Worm (Caenorhabditis elegans) whole organism, early embryonic: ENCODE results near the gene nemp-1.

Source experiments
- aly-1 ChIP-seq: sonication (generic microtip); optimal IDR thresholded peaks from 2 replicates; lab custom pipeline; 2016; ENCODE audit warnings: missing genetic modification characterization, missing compliant biosample characterization
- ama-1 ChIP-seq: fragments of 150-350 bp; optimal IDR thresholded peaks from 2 replicates; lab custom pipeline; 2014
- ceh-36 ChIP-seq: sonication (generic microtip); optimal IDR thresholded peaks from 2 replicates; lab custom pipeline; 2016; ENCODE audit warnings: missing genetic modification characterization, inconsistent platforms, missing compliant biosample characterization
- flt-1 ChIP-seq: fragments of 200-800 bp; sonication (Bioruptor generic); IDR thresholded peaks from 2 replicates; pipeline ENCODE4 v1.3.6; 2022; ENCODE audit warnings: missing genetic modification characterization, missing compliant biosample characterization
- hnd-1 ChIP-seq: sonication (generic microtip); optimal IDR thresholded peaks from 2 replicates; lab custom pipeline; 2016; ENCODE audit warnings: missing genetic modification characterization, missing compliant biosample characterization
- scrt-1 ChIP-seq: fragments of 200-800 bp; sonication (Bioruptor generic); IDR thresholded peaks from 2 replicates; pipeline ENCODE4 v1.3.6; 2022; ENCODE audit warnings: missing genetic modification characterization, missing compliant biosample characterization
- tbx-11 ChIP-seq: fragments of 200-800 bp; sonication (Bioruptor generic); IDR thresholded peaks from 2 replicates; pipeline ENCODE4 v1.3.6; 2022; ENCODE audit warnings: missing genetic modification characterization, missing compliant biosample characterization

ce11 chrIII:491090-491597 lies 19.0 kb downstream of the nemp-1 start, which contains the start of gene unc-45:
- TF ChIP-seq ama-1 (lab: Kevin White, UChicago) (no peak), hnd-1 (tag; lab: Kevin White, UChicago) (no peak), flt-1 (no peak), ceh-36 (no peak), aly-1 (no peak), tbx-11 (GFP tag; lab: Robert Waterston, UW) (no peak), scrt-1 (no peak)
